Fruit fly (Drosophila melanogaster) whole organism, embryonic: Measurements from ENCODE around the gene CG32428.
A peak's percentile ranks its signal among the peaks of the same experiment; 100 is the strongest.

ENCODE experiments used
- BEAF-32 ChIP-seq: fragments of 200-800 bp; sonication (Bioruptor generic); optimal IDR thresholded peaks from 3 replicates; lab custom pipeline; 2017; ENCODE audit warnings: missing biosample characterization, missing genetic modification characterization, mild to moderate bottlenecking, moderate library complexity, missing genetic modification reagents
- CG10147 ChIP-seq: fragments of 200-800 bp; sonication (Bioruptor generic); optimal IDR thresholded peaks from 2 replicates; lab custom pipeline; 2019; ENCODE audit warnings: missing biosample characterization, mild to moderate bottlenecking, missing genetic modification characterization, moderate library complexity
- CG1024 ChIP-seq: fragments of 200-800 bp; sonication (Bioruptor generic); IDR thresholded peaks from 2 replicates; pipeline ENCODE4 v1.3.6; 2022; ENCODE audit warnings: missing biosample characterization, missing genetic modification characterization
- CG10274 ChIP-seq: fragments of 200-800 bp; sonication (Bioruptor generic); optimal IDR thresholded peaks from 3 replicates; lab custom pipeline; 2017; ENCODE audit warnings: missing biosample characterization, mild to moderate bottlenecking, missing genetic modification characterization
- CG10543 ChIP-seq: fragments of 200-800 bp; sonication (Bioruptor generic); optimal IDR thresholded peaks from 3 replicates; lab custom pipeline; 2017; ENCODE audit warnings: missing biosample characterization, mild to moderate bottlenecking, missing genetic modification characterization, moderate library complexity
- CG11504 ChIP-seq: fragments of 200-800 bp; sonication (Bioruptor generic); optimal IDR thresholded peaks from 3 replicates; lab custom pipeline; 2019; ENCODE audit warnings: missing biosample characterization, mild to moderate bottlenecking, missing genetic modification characterization, moderate library complexity
- CG13624 ChIP-seq: fragments of 200-800 bp; sonication (Bioruptor generic); optimal IDR thresholded peaks from 2 replicates; lab custom pipeline; 2016; ENCODE audit warnings: missing biosample characterization, missing genetic modification characterization
- CG15514 ChIP-seq: fragments of 200-800 bp; sonication (Bioruptor generic); optimal IDR thresholded peaks from 3 replicates; lab custom pipeline; 2017; ENCODE audit warnings: missing biosample characterization, missing genetic modification characterization, mild to moderate bottlenecking, moderate library complexity, missing genetic modification reagents
- CG17359 ChIP-seq: fragments of 200-800 bp; sonication (Bioruptor generic); optimal IDR thresholded peaks from 3 replicates; lab custom pipeline; 2018; ENCODE audit warnings: missing biosample characterization, mild to moderate bottlenecking, missing genetic modification characterization, moderate library complexity
- CG17829 ChIP-seq: fragments of 200-800 bp; optimal IDR thresholded peaks from 2 replicates; lab custom pipeline; 2019; ENCODE audit warnings: missing biosample characterization, mild to moderate bottlenecking, missing genetic modification characterization, moderate library complexity
- CG18619 ChIP-seq: fragments of 200-800 bp; sonication (Bioruptor generic); optimal IDR thresholded peaks from 3 replicates; lab custom pipeline; 2017; ENCODE audit warnings: missing biosample characterization, mild to moderate bottlenecking, missing genetic modification characterization
- CG2129 ChIP-seq: fragments of 200-800 bp; sonication (Bioruptor generic); IDR thresholded peaks from 2 replicates; pipeline ENCODE4 v1.3.6; 2022; ENCODE audit warnings: missing biosample characterization, missing genetic modification characterization; ENCODE audit not compliant: partially characterized antibody
- CG31365 ChIP-seq: fragments of 200-800 bp; sonication (Bioruptor generic); optimal IDR thresholded peaks from 2 replicates; lab custom pipeline; 2018; ENCODE audit warnings: missing biosample characterization, mild to moderate bottlenecking, missing genetic modification characterization
- CG4328 ChIP-seq: fragments of 200-800 bp; sonication (Bioruptor generic); optimal IDR thresholded peaks from 3 replicates; lab custom pipeline; 2017; ENCODE audit warnings: missing biosample characterization, missing genetic modification reagents, missing genetic modification characterization
- CG4617 ChIP-seq: fragments of 200-800 bp; sonication (Bioruptor generic); optimal IDR thresholded peaks from 3 replicates; lab custom pipeline; 2016; ENCODE audit warnings: missing biosample characterization, missing genetic modification characterization, borderline replicate concordance
- CG5953 ChIP-seq: fragments of 200-800 bp; sonication (Bioruptor generic); IDR thresholded peaks from 2 replicates; pipeline ENCODE4 v1.3.6; 2022; ENCODE audit warnings: missing biosample characterization, missing genetic modification characterization
- CG6791 ChIP-seq: fragments of 200-800 bp; sonication (Bioruptor generic); IDR thresholded peaks from 3 replicates; pipeline ENCODE4 v1.3.6; 2022; ENCODE audit warnings: missing biosample characterization, missing genetic modification characterization; ENCODE audit not compliant: partially characterized antibody
- CG7963 ChIP-seq: fragments of 200-800 bp; sonication (Bioruptor generic); IDR thresholded peaks from 3 replicates; pipeline ENCODE4 v1.3.6; 2022; ENCODE audit warnings: missing biosample characterization, missing genetic modification characterization; ENCODE audit not compliant: partially characterized antibody
- CG9215 ChIP-seq: fragments of 200-800 bp; sonication (Bioruptor generic); IDR thresholded peaks from 2 replicates; pipeline ENCODE4 v1.3.6; 2022; ENCODE audit warnings: missing biosample characterization, missing genetic modification characterization
- CoRest ChIP-seq: fragments of 200-800 bp; sonication (Bioruptor generic); optimal IDR thresholded peaks from 3 replicates; lab custom pipeline; 2018; ENCODE audit warnings: missing biosample characterization, mild to moderate bottlenecking, missing genetic modification characterization, moderate library complexity
- D ChIP-seq, 2 experiments: fragments of 200-800 bp in 1 of 2; fragments of >200 bp in 1 of 2; sonication (Bioruptor generic) in 1 of 2; optimal IDR thresholded peaks; 2 replicates in 1 of 2; 3 replicates in 1 of 2; lab custom pipeline; 2017; ENCODE audit warnings: mild to moderate bottlenecking in 1 of 2, missing biosample characterization in 1 of 2, missing genetic modification characterization in 1 of 2, missing genetic modification reagents in 1 of 2
- Dfd ChIP-seq, 2 experiments: fragments of >200 bp; optimal IDR thresholded peaks; 2 replicates each; lab custom pipeline; 2017; ENCODE audit warnings: missing biosample characterization in 2 of 2, missing genetic modification characterization in 2 of 2
- Drgx ChIP-seq: fragments of 200-800 bp; sonication (Bioruptor generic); IDR thresholded peaks from 2 replicates; pipeline ENCODE4 v1.3.6; 2022; ENCODE audit warnings: missing biosample characterization, missing genetic modification characterization
- E2f1 ChIP-seq: fragments of 200-800 bp; sonication (Bioruptor generic); IDR thresholded peaks from 2 replicates; pipeline ENCODE4 v1.3.6; 2022; ENCODE audit warnings: missing biosample characterization, missing genetic modification characterization
- E2f2 ChIP-seq: fragments of 200-800 bp; sonication (Bioruptor generic); IDR thresholded peaks from 2 replicates; pipeline ENCODE4 v1.3.6; 2022; ENCODE audit warnings: missing biosample characterization, missing genetic modification characterization
- Fer3 ChIP-seq: fragments of 200-800 bp; sonication (Bioruptor generic); optimal IDR thresholded peaks from 2 replicates; lab custom pipeline; 2018; ENCODE audit warnings: missing biosample characterization, mild to moderate bottlenecking, missing genetic modification characterization, moderate library complexity
- HLHmδ ChIP-seq: fragments of 200-800 bp; sonication (Bioruptor generic); optimal IDR thresholded peaks from 2 replicates; lab custom pipeline; 2018; ENCODE audit warnings: missing biosample characterization, mild to moderate bottlenecking, missing genetic modification characterization, moderate library complexity
- MBD-R2 ChIP-seq: fragments of 200-800 bp; sonication (Bioruptor generic); IDR thresholded peaks from 2 replicates; pipeline ENCODE4 v1.3.6; 2022; ENCODE audit warnings: missing biosample characterization, missing genetic modification characterization
- Myb ChIP-seq: fragments of 200-800 bp; sonication (Bioruptor generic); optimal IDR thresholded peaks from 2 replicates; lab custom pipeline; 2016; ENCODE audit warnings: missing biosample characterization, missing genetic modification characterization
- Opbp ChIP-seq: fragments of 200-800 bp; sonication (Bioruptor generic); IDR thresholded peaks from 3 replicates; pipeline ENCODE4 v1.3.6; 2022; ENCODE audit warnings: missing biosample characterization, missing genetic modification characterization; ENCODE audit not compliant: partially characterized antibody
- Sry-β ChIP-seq: fragments of 200-800 bp; sonication (Bioruptor generic); optimal IDR thresholded peaks from 2 replicates; lab custom pipeline; 2018; ENCODE audit warnings: missing biosample characterization, mild to moderate bottlenecking, missing genetic modification characterization, moderate library complexity
- amos ChIP-seq: fragments of 200-800 bp; sonication (Bioruptor generic); IDR thresholded peaks from 2 replicates; pipeline ENCODE4 v1.3.6; 2022; ENCODE audit warnings: missing biosample characterization, missing genetic modification characterization; ENCODE audit not compliant: partially characterized antibody
- chm ChIP-seq: fragments of 200-800 bp; sonication (Bioruptor generic); IDR thresholded peaks from 2 replicates; pipeline ENCODE4 v1.3.6; 2022; ENCODE audit warnings: missing biosample characterization, missing genetic modification characterization
- cwo ChIP-seq: fragments of 200-800 bp; sonication (Bioruptor generic); optimal IDR thresholded peaks from 3 replicates; lab custom pipeline; 2017; ENCODE audit warnings: missing biosample characterization, missing genetic modification characterization, mild to moderate bottlenecking, moderate library complexity, missing genetic modification reagents
- da ChIP-seq: fragments of 200-800 bp; sonication (Bioruptor generic); optimal IDR thresholded peaks from 2 replicates; lab custom pipeline; 2016; ENCODE audit warnings: missing biosample characterization, missing genetic modification characterization
- emc ChIP-seq: fragments of 200-800 bp; sonication (Bioruptor generic); optimal IDR thresholded peaks from 2 replicates; lab custom pipeline; 2016; ENCODE audit warnings: missing biosample characterization, missing genetic modification characterization
- eve ChIP-seq, 2 experiments: fragments of >200 bp; optimal IDR thresholded peaks; 2 replicates each; lab custom pipeline; 2017; ENCODE audit warnings: missing biosample characterization in 2 of 2, missing genetic modification characterization in 2 of 2
- fd96Cb ChIP-seq: fragments of 200-800 bp; sonication (Bioruptor generic); optimal IDR thresholded peaks from 2 replicates; lab custom pipeline; 2018; ENCODE audit warnings: missing biosample characterization, mild to moderate bottlenecking, missing genetic modification characterization, moderate library complexity
- hkb ChIP-seq, 2 experiments: fragments of 200-800 bp in 1 of 2; fragments of >200 bp in 1 of 2; sonication (Bioruptor generic) in 1 of 2; IDR thresholded peaks in 1 of 2; optimal IDR thresholded peaks in 1 of 2; 2 replicates each; pipeline versions ENCODE4 v1.3.6 to Lab custom; 2017 to 2022; ENCODE audit warnings: missing biosample characterization in 1 of 2, missing genetic modification characterization in 1 of 2
- nom ChIP-seq: fragments of 200-800 bp; sonication (Bioruptor generic); optimal IDR thresholded peaks from 2 replicates; lab custom pipeline; 2017; ENCODE audit warnings: missing biosample characterization, missing genetic modification characterization, mild to moderate bottlenecking, moderate library complexity, missing genetic modification reagents
- onecut ChIP-seq: fragments of 200-800 bp; sonication (Bioruptor generic); IDR thresholded peaks from 2 replicates; pipeline ENCODE4 v1.3.6; 2022; ENCODE audit warnings: missing biosample characterization, missing genetic modification characterization
- phol ChIP-seq: fragments of 200-800 bp; sonication (Bioruptor generic); optimal IDR thresholded peaks from 3 replicates; lab custom pipeline; 2018; ENCODE audit warnings: missing biosample characterization, mild to moderate bottlenecking, missing genetic modification characterization, moderate library complexity
- pzg ChIP-seq: fragments of 200-800 bp; sonication (Bioruptor generic); optimal IDR thresholded peaks from 3 replicates; lab custom pipeline; 2018; ENCODE audit warnings: missing biosample characterization, mild to moderate bottlenecking, missing genetic modification characterization, moderate library complexity
- stwl ChIP-seq: fragments of 200-800 bp; sonication (Bioruptor generic); optimal IDR thresholded peaks from 3 replicates; lab custom pipeline; 2018; ENCODE audit warnings: missing biosample characterization, mild to moderate bottlenecking, missing genetic modification characterization, moderate library complexity
- vvl ChIP-seq: fragments of 200-800 bp; sonication (Bioruptor generic); IDR thresholded peaks from 2 replicates; pipeline ENCODE4 v1.3.6; 2022; ENCODE audit warnings: missing biosample characterization, missing genetic modification characterization
- z ChIP-seq: fragments of 200-800 bp; sonication (Bioruptor generic); IDR thresholded peaks from 3 replicates; pipeline ENCODE4 v1.3.6; 2022; ENCODE audit warnings: missing biosample characterization, missing genetic modification characterization

CG32428 gene

dm6 chr3L:20518805-20519503 is 45.4 kb upstream of the CG32428 start, which contains the start of gene BNIP3 (continued):
- TF ChIP-seq CG17359 (tag; lab: Kevin White, UChicago) = peak; percentile 20
- no peak for TF ChIP-seq CG6791
- TF ChIP-seq chm (GFP tag; lab: Robert Waterston, UW) = peak; percentile 11; the same call in 1 of the 2 replicates
- peak; percentile 51 for TF ChIP-seq CG10147 (GFP tag; lab: Kevin White, UChicago)
- TF ChIP-seq HLHmδ (GFP tag; lab: Kevin White, UChicago) = peak; percentile 40
- TF ChIP-seq D (optimal IDR thresholded peaks at IDR 0.05; lab: Kevin White, UChicago) = peak; percentile 44
- no peak for TF ChIP-seq D (GFP tag; optimal IDR thresholded peaks at IDR 0.05; lab: Kevin White, UChicago)
- TF ChIP-seq cwo = no peak
- TF ChIP-seq Dfd (GFP tag; optimal IDR thresholded peaks at IDR 0.05; lab: Kevin White, UChicago) = no peak
- peak; percentile 7 for TF ChIP-seq CG4617 (GFP tag; lab: Kevin White, UChicago)
- peak; percentile 22 for TF ChIP-seq phol
- 0 out of 2 replicates have a peak, but pooled peaks have one; percentile 22 for TF ChIP-seq vvl
- TF ChIP-seq CG5953 (GFP tag; lab: Robert Waterston, UW) = no peak
- TF ChIP-seq da = no peak
- 0 out of 2 replicates have a peak, but pooled peaks have one; percentile 2 for TF ChIP-seq Drgx
- peak; percentile 85 for TF ChIP-seq E2f2 (GFP tag; lab: Robert Waterston, UW)
- peak; percentile 18 for TF ChIP-seq CG17829 (tag; lab: Kevin White, UChicago)
- TF ChIP-seq eve (GFP tag; optimal IDR thresholded peaks at IDR 0.05; lab: Kevin White, UChicago) = peak in 1 of 2 experiments; percentile 68
- TF ChIP-seq nom = peak; percentile 20
- peak; percentile 34 for TF ChIP-seq hkb (optimal IDR thresholded peaks at IDR 0.05; lab: Kevin White, UChicago)
- TF ChIP-seq hkb (GFP tag; IDR thresholded peaks at IDR 0.05; lab: Robert Waterston, UW) = no peak
- no peak for TF ChIP-seq CG2129 (GFP tag; lab: Robert Waterston, UW)
- peak; percentile 46 for TF ChIP-seq CG11504
- peak; percentile 80 for TF ChIP-seq pzg (GFP tag; lab: Kevin White, UChicago)
- TF ChIP-seq CG7963 (GFP tag; lab: Robert Waterston, UW) = no peak
- no peak for TF ChIP-seq fd96Cb
- TF ChIP-seq CG18619 (GFP tag; lab: Kevin White, UChicago) = peak; percentile 27
- peak; percentile 42 for TF ChIP-seq Sry-β (GFP tag; lab: Kevin White, UChicago)
- TF ChIP-seq Myb (GFP tag; lab: Kevin White, UChicago) = peak; percentile 95
- TF ChIP-seq CG10274 (GFP tag; lab: Kevin White, UChicago) = no peak
- peak; percentile 38; the same call in 2 of the 3 replicates for TF ChIP-seq Opbp (GFP tag; lab: Robert Waterston, UW)
- no peak for TF ChIP-seq z
- peak; percentile 95 for TF ChIP-seq CG13624 (GFP tag; lab: Kevin White, UChicago)
- TF ChIP-seq MBD-R2 = peak; percentile 23; the same call in 1 of the 2 replicates
- peak; percentile 8 for TF ChIP-seq CG31365 (tag; lab: Kevin White, UChicago)
- TF ChIP-seq CG1024 (GFP tag; lab: Robert Waterston, UW) = peak; percentile 6; the same call in 1 of the 2 replicates
- peak; percentile 27 for TF ChIP-seq CoRest (tag; lab: Kevin White, UChicago)
- TF ChIP-seq Fer3 (tag; lab: Kevin White, UChicago) = no peak
- peak; percentile 68 for TF ChIP-seq CG10543 (GFP tag; lab: Kevin White, UChicago)
- peak; percentile 13; the same call in 1 of the 2 replicates for TF ChIP-seq onecut (GFP tag; lab: Robert Waterston, UW)
- TF ChIP-seq CG9215 (GFP tag; lab: Robert Waterston, UW) = no peak
- TF ChIP-seq E2f1 (GFP tag; lab: Robert Waterston, UW) = 0 out of 2 replicates have a peak, but pooled peaks have one; percentile 17
- peak; percentile 55 for TF ChIP-seq stwl (tag; lab: Kevin White, UChicago)
- peak; percentile 41; the same call in 1 of the 2 replicates for TF ChIP-seq amos (GFP tag; lab: Robert Waterston, UW)
- peak; percentile 30 for TF ChIP-seq CG15514
- TF ChIP-seq BEAF-32 = peak; percentile 40
- no peak for TF ChIP-seq CG4328 (GFP tag; lab: Kevin White, UChicago)
- no peak for TF ChIP-seq emc
